Fruit fly (Drosophila melanogaster) whole organism: ENCODE results near the gene CG8668.

Source experiments
- pan ChIP-seq: fragments of >200 bp; optimal IDR thresholded peaks from 2 replicates; lab custom pipeline; 2017
- psq ChIP-seq: fragments of >200 bp; optimal IDR thresholded peaks from 2 replicates; lab custom pipeline; 2017

dm6 chr2L:8157166-8157565 lies 30.4 kb downstream of the CG8668 start:
- TF ChIP-seq psq (lab: Kevin White, UChicago): no peak
- TF ChIP-seq pan: no peak
